Worm (Caenorhabditis elegans) whole organism, L1 larva: ENCODE data around the gene C56G2.22.

Experiments used
- F16B12.6 ChIP-seq: fragments of 150-350 bp; optimal IDR thresholded peaks from 2 replicates; lab custom pipeline; 2014; ENCODE audit warnings: missing biosample characterization, missing genetic modification characterization
- aha-1 ChIP-seq: fragments of 150-350 bp; optimal IDR thresholded peaks from 2 replicates; lab custom pipeline; 2014; ENCODE audit warnings: missing biosample characterization, missing genetic modification characterization
- alr-1 ChIP-seq: fragments of 200-800 bp; sonication (Bioruptor generic); optimal IDR thresholded peaks from 2 replicates; lab custom pipeline; 2018; ENCODE audit warnings: borderline replicate concordance, mild to moderate bottlenecking, missing genetic modification characterization, missing compliant biosample characterization
- ama-1 ChIP-seq: fragments of 150-350 bp; optimal IDR thresholded peaks from 2 replicates; lab custom pipeline; 2014
- blmp-1 ChIP-seq: fragments of 150-350 bp; optimal IDR thresholded peaks from 2 replicates; lab custom pipeline; 2014; ENCODE audit warnings: missing biosample characterization, missing genetic modification characterization
- ceh-63 ChIP-seq: fragments of 200-800 bp; sonication (Bioruptor generic); optimal IDR thresholded peaks from 2 replicates; lab custom pipeline; 2018; ENCODE audit warnings: mild to moderate bottlenecking, missing genetic modification characterization, missing compliant biosample characterization
- ceh-82 ChIP-seq, 3 experiments: fragments of 150-350 bp in 1 of 3; sonication (generic microtip) in 2 of 3; optimal IDR thresholded peaks; 2 replicates each; lab custom pipeline; 2014 to 2017; ENCODE audit warnings: missing biosample characterization in 3 of 3, missing genetic modification characterization in 3 of 3
- ceh-88 ChIP-seq: fragments of 200-800 bp; sonication (Bioruptor generic); IDR thresholded peaks from 2 replicates; pipeline ENCODE4 v1.3.6; 2022; ENCODE audit warnings: missing genetic modification characterization, missing compliant biosample characterization
- ceh-90 ChIP-seq: sonication (generic microtip); optimal IDR thresholded peaks from 2 replicates; lab custom pipeline; 2016; ENCODE audit warnings: missing genetic modification characterization, missing compliant biosample characterization
- ces-1 ChIP-seq: fragments of 150-350 bp; optimal IDR thresholded peaks from 2 replicates; lab custom pipeline; 2014; ENCODE audit warnings: missing biosample characterization, missing genetic modification reagents, missing genetic modification characterization
- dpl-1 ChIP-seq, 3 experiments: fragments of 150-350 bp in 2 of 3; sonication (generic microtip) in 1 of 3; optimal IDR thresholded peaks; 2 replicates each; lab custom pipeline; 2014 to 2017; ENCODE audit warnings: missing biosample characterization in 3 of 3, missing genetic modification characterization in 3 of 3, missing genetic modification reagents in 3 of 3
- dsc-1 ChIP-seq: sonication (generic microtip); optimal IDR thresholded peaks from 2 replicates; lab custom pipeline; 2016; ENCODE audit warnings: mild to moderate bottlenecking, missing genetic modification characterization, missing compliant biosample characterization
- efl-1 ChIP-seq, 4 experiments: fragments of 150-350 bp; optimal IDR thresholded peaks in 3 of 4; peaks in 1 of 4; 1 replicate in 1 of 4; 2 replicates in 3 of 4; lab custom pipeline; 2014; ENCODE audit warnings: missing biosample characterization in 2 of 4, missing genetic modification characterization in 2 of 4, missing genetic modification reagents in 2 of 4
- efl-3 ChIP-seq: fragments of 200-800 bp; sonication (Bioruptor generic); optimal IDR thresholded peaks from 2 replicates; lab custom pipeline; 2018; ENCODE audit warnings: mild to moderate bottlenecking, missing genetic modification characterization, missing compliant biosample characterization
- egl-13 ChIP-seq: sonication (generic microtip); optimal IDR thresholded peaks from 2 replicates; lab custom pipeline; 2016; ENCODE audit warnings: missing genotype, missing genetic modification reagents, missing genetic modification characterization, missing compliant biosample characterization
- egl-27 ChIP-seq, 2 experiments: fragments of 150-350 bp in 1 of 2; sonication (generic microtip); optimal IDR thresholded peaks; 3 replicates each; lab custom pipeline; 2017 to 2018; ENCODE audit warnings: missing biosample characterization in 2 of 2, missing genetic modification characterization in 2 of 2, missing genetic modification reagents in 2 of 2
- ets-5 ChIP-seq: fragments of 200-800 bp; sonication (Bioruptor generic); IDR thresholded peaks from 2 replicates; pipeline ENCODE4 v1.3.6; 2022; ENCODE audit warnings: missing genetic modification characterization, missing compliant biosample characterization
- fkh-10 ChIP-seq: sonication (generic microtip); optimal IDR thresholded peaks from 2 replicates; lab custom pipeline; 2017; ENCODE audit warnings: missing biosample characterization, missing genetic modification reagents, missing genetic modification characterization
- fkh-4 ChIP-seq: sonication (generic microtip); optimal IDR thresholded peaks from 2 replicates; lab custom pipeline; 2016; ENCODE audit warnings: missing compliant biosample characterization, missing genetic modification characterization, borderline replicate concordance
- fkh-8 ChIP-seq: sonication (generic microtip); optimal IDR thresholded peaks from 2 replicates; lab custom pipeline; 2016; ENCODE audit warnings: mild to moderate bottlenecking, missing genetic modification characterization, missing compliant biosample characterization
- fos-1 ChIP-seq: fragments of 150-350 bp; optimal IDR thresholded peaks from 2 replicates; lab custom pipeline; 2014; ENCODE audit warnings: missing biosample characterization, missing genetic modification characterization
- hlh-17 ChIP-seq: fragments of 200-800 bp; sonication (Bioruptor generic); optimal IDR thresholded peaks from 2 replicates; lab custom pipeline; 2018; ENCODE audit warnings: missing genetic modification characterization, mild to moderate bottlenecking, missing compliant biosample characterization, moderate library complexity, borderline replicate concordance
- hlh-4 ChIP-seq: sonication (generic microtip); optimal IDR thresholded peaks from 2 replicates; lab custom pipeline; 2016; ENCODE audit warnings: mild to moderate bottlenecking, missing genetic modification characterization, missing compliant biosample characterization
- hpl-2 ChIP-seq: fragments of 150-350 bp; optimal IDR thresholded peaks from 2 replicates; lab custom pipeline; 2014; ENCODE audit warnings: missing biosample characterization, missing genetic modification reagents, missing genetic modification characterization
- lin-13 ChIP-seq: fragments of 150-350 bp; optimal IDR thresholded peaks from 2 replicates; lab custom pipeline; 2014; ENCODE audit warnings: missing biosample characterization, missing genetic modification reagents, missing genetic modification characterization
- lin-14 ChIP-seq: fragments of 200-800 bp; sonication (Bioruptor generic); optimal IDR thresholded peaks from 2 replicates; lab custom pipeline; 2018; ENCODE audit warnings: mild to moderate bottlenecking, missing genetic modification characterization, moderate library complexity, missing compliant biosample characterization
- lin-15B ChIP-seq: fragments of 150-350 bp; sonication (generic microtip); optimal IDR thresholded peaks from 3 replicates; lab custom pipeline; 2014; ENCODE audit warnings: missing biosample characterization, missing genetic modification characterization
- lsy-2 ChIP-seq, 2 experiments: fragments of 150-350 bp; optimal IDR thresholded peaks; 2 replicates each; lab custom pipeline; 2014; ENCODE audit warnings: missing biosample characterization in 2 of 2, missing genetic modification characterization in 2 of 2
- mab-9 ChIP-seq: fragments of 200-800 bp; sonication (Bioruptor generic); IDR thresholded peaks from 2 replicates; pipeline ENCODE4 v1.3.6; 2022; ENCODE audit warnings: missing genetic modification reagents, missing genetic modification characterization, missing compliant biosample characterization
- mdl-1 ChIP-seq, 2 experiments: fragments of 150-350 bp; optimal IDR thresholded peaks; 2 replicates each; lab custom pipeline; 2014 to 2017; ENCODE audit warnings: missing biosample characterization in 2 of 2, missing genetic modification characterization in 2 of 2, inconsistent platforms in 1 of 2
- nhr-12 ChIP-seq: sonication (generic microtip); optimal IDR thresholded peaks from 2 replicates; lab custom pipeline; 2017; ENCODE audit warnings: missing biosample characterization, missing genetic modification characterization
- nhr-20 ChIP-seq: sonication (generic microtip); optimal IDR thresholded peaks from 2 replicates; lab custom pipeline; 2016; ENCODE audit warnings: mild to moderate bottlenecking, missing genetic modification characterization, missing compliant biosample characterization
- nhr-28 ChIP-seq: fragments of 150-350 bp; optimal IDR thresholded peaks from 2 replicates; lab custom pipeline; 2014; ENCODE audit warnings: missing biosample characterization, missing genetic modification characterization
- nhr-71 ChIP-seq: sonication (generic microtip); optimal IDR thresholded peaks from 2 replicates; lab custom pipeline; 2016; ENCODE audit warnings: mild to moderate bottlenecking, missing genetic modification characterization, moderate library complexity, missing compliant biosample characterization
- nhr-76 ChIP-seq: sonication (generic microtip); optimal IDR thresholded peaks from 2 replicates; lab custom pipeline; 2017; ENCODE audit warnings: missing biosample characterization, missing genetic modification characterization
- nhr-84 ChIP-seq: sonication (generic microtip); optimal IDR thresholded peaks from 2 replicates; lab custom pipeline; 2017; ENCODE audit warnings: missing biosample characterization, missing genetic modification characterization
- pag-3 ChIP-seq: sonication (generic microtip); optimal IDR thresholded peaks from 2 replicates; lab custom pipeline; 2017; ENCODE audit warnings: missing genetic modification characterization, mild to moderate bottlenecking, missing compliant biosample characterization, antibody characterized with exemption, borderline replicate concordance; ENCODE audit not compliant: insufficient read depth
- rnt-1 ChIP-seq: sonication (generic microtip); optimal IDR thresholded peaks from 2 replicates; lab custom pipeline; 2016; ENCODE audit warnings: mild to moderate bottlenecking, missing genetic modification characterization, moderate library complexity, missing compliant biosample characterization
- snpc-4 ChIP-seq: fragments of 150-350 bp; optimal IDR thresholded peaks from 2 replicates; lab custom pipeline; 2014; ENCODE audit warnings: missing biosample characterization, missing genetic modification characterization
- snu-23 ChIP-seq: sonication (generic microtip); optimal IDR thresholded peaks from 2 replicates; lab custom pipeline; 2016; ENCODE audit warnings: missing genetic modification characterization, missing compliant biosample characterization
- sptf-1 ChIP-seq: fragments of 150-350 bp; optimal IDR thresholded peaks from 2 replicates; lab custom pipeline; 2014; ENCODE audit warnings: missing biosample characterization, missing genetic modification characterization
- sup-37 ChIP-seq: fragments of 200-800 bp; sonication (Bioruptor generic); optimal IDR thresholded peaks from 2 replicates; lab custom pipeline; 2018; ENCODE audit warnings: mild to moderate bottlenecking, missing genetic modification characterization, missing compliant biosample characterization
- unc-130 ChIP-seq: fragments of 150-350 bp; optimal IDR thresholded peaks from 2 replicates; lab custom pipeline; 2017; ENCODE audit warnings: missing biosample characterization, missing genetic modification characterization, inconsistent platforms
- unc-86 ChIP-seq: sonication (generic microtip); optimal IDR thresholded peaks from 2 replicates; lab custom pipeline; 2016; ENCODE audit warnings: missing genetic modification characterization, missing compliant biosample characterization
- unc-98 ChIP-seq: fragments of 200-800 bp; sonication (Bioruptor generic); IDR thresholded peaks from 2 replicates; pipeline ENCODE4 v1.3.6; 2022; ENCODE audit warnings: missing genetic modification characterization, missing compliant biosample characterization
- vab-15 ChIP-seq: sonication (generic microtip); optimal IDR thresholded peaks from 2 replicates; lab custom pipeline; 2017; ENCODE audit warnings: missing genotype, mild to moderate bottlenecking, missing genetic modification characterization, missing compliant biosample characterization
- xbp-1 ChIP-seq: sonication (generic microtip); optimal IDR thresholded peaks from 2 replicates; lab custom pipeline; 2016; ENCODE audit warnings: missing genetic modification characterization, missing compliant biosample characterization
- ztf-11 ChIP-seq, 2 experiments: sonication (generic microtip); optimal IDR thresholded peaks; 2 replicates each; lab custom pipeline; 2016 to 2017; ENCODE audit warnings: missing genetic modification characterization in 2 of 2, missing biosample characterization in 1 of 2, missing compliant biosample characterization in 1 of 2
- ztf-4 ChIP-seq: fragments of 150-350 bp; optimal IDR thresholded peaks from 2 replicates; lab custom pipeline; 2014; ENCODE audit warnings: missing biosample characterization, missing genetic modification characterization

C56G2.22 gene

ce11 chrIII:6350424-6350823 is 4.2 kb downstream of the C56G2.22 start:
- TF ChIP-seq fkh-8 (tag; lab: Kevin White, UChicago) (no peak), ceh-88 (GFP tag; lab: Robert Waterston, UW) (no peak), snpc-4 (tag; lab: Kevin White, UChicago) (no peak), pag-3 (tag; lab: Kevin White, UChicago) (no peak), lin-14 (GFP tag; lab: Kevin White, UChicago) (peak; percentile 48), rnt-1 (tag; lab: Kevin White, UChicago) (no peak), unc-130 (tag; lab: Kevin White, UChicago) (no peak), ztf-11 (tag; optimal IDR thresholded peaks at IDR 0.05; lab: Kevin White, UChicago) (no peak), lsy-2 (tag; optimal IDR thresholded peaks at IDR 0.05; lab: Kevin White, UChicago) (no peak), ets-5 (GFP tag; lab: Robert Waterston, UW) (no peak), fkh-4 (tag; lab: Kevin White, UChicago) (no peak), xbp-1 (no peak), efl-1 (optimal IDR thresholded peaks at IDR 0.05; lab: Kevin White, UChicago) (no peak), efl-1 (GFP tag; optimal IDR thresholded peaks at IDR 0.05 in 1 of 2; lab: Kevin White, UChicago) (no peak), ceh-90 (tag; lab: Kevin White, UChicago) (no peak), fkh-10 (peak; percentile 92), nhr-76 (no peak), hpl-2 (GFP tag; lab: Kevin White, UChicago) (no peak)

ce11 chrIII:6351438-6351837 is 5.2 kb downstream of the C56G2.22 start:
- peak; percentile 20 for TF ChIP-seq nhr-71 (tag; lab: Kevin White, UChicago)
- no peak for TF ChIP-seq sptf-1 (tag; lab: Kevin White, UChicago)
- peak; percentile 70 for TF ChIP-seq lin-14 (GFP tag; lab: Kevin White, UChicago)
- peak; percentile 63 for TF ChIP-seq ceh-63 (GFP tag; lab: Kevin White, UChicago)
- TF ChIP-seq hpl-2 (GFP tag; lab: Kevin White, UChicago): no peak
- peak; percentile 4 for TF ChIP-seq unc-86 (tag; lab: Kevin White, UChicago)

ce11 chrIII:6352459-6352858 is 6.2 kb downstream of the C56G2.22 start:
- TF ChIP-seq ces-1 (GFP tag; lab: Kevin White, UChicago) (peak; percentile 21), vab-15 (no peak), ceh-88 (GFP tag; lab: Robert Waterston, UW) (no peak), hlh-4 (tag; lab: Kevin White, UChicago) (no peak), F16B12.6 (tag; lab: Kevin White, UChicago) (no peak), egl-27 (tag; optimal IDR thresholded peaks at IDR 0.05; lab: Kevin White, UChicago) (no peak), fos-1 (tag; lab: Kevin White, UChicago) (no peak), dpl-1 (GFP tag; optimal IDR thresholded peaks at IDR 0.05; lab: Kevin White, UChicago) (no peak), ztf-4 (peak; percentile 10), hlh-17 (GFP tag; lab: Kevin White, UChicago) (no peak), nhr-84 (tag; lab: Kevin White, UChicago) (no peak), ceh-82 (tag; optimal IDR thresholded peaks at IDR 0.05; lab: Kevin White, UChicago) (no peak), aha-1 (tag; lab: Kevin White, UChicago) (no peak), egl-13 (tag; lab: Kevin White, UChicago) (peak; percentile 83), snu-23 (no peak), sup-37 (no peak), alr-1 (no peak), lin-13 (GFP tag; lab: Kevin White, UChicago) (no peak), efl-3 (GFP tag; lab: Kevin White, UChicago) (no peak), blmp-1 (no peak), nhr-28 (tag; lab: Kevin White, UChicago) (no peak), mab-9 (no peak), mdl-1 (tag; optimal IDR thresholded peaks at IDR 0.05; lab: Kevin White, UChicago) (no peak), ama-1 (peak; percentile 27), nhr-12 (tag; lab: Kevin White, UChicago) (no peak), dsc-1 (tag; lab: Kevin White, UChicago) (peak; percentile 5), unc-98 (GFP tag; lab: Robert Waterston, UW) (no peak), lin-15B (tag; lab: Kevin White, UChicago) (no peak), nhr-20 (no peak), rnt-1 (tag; lab: Kevin White, UChicago) (no peak)
